Worm (Caenorhabditis elegans) whole organism, L3 larva: ENCODE data around the gene Y55D9A.2.

Experiments
- R02D3.7 ChIP-seq: fragments of 150-350 bp; optimal IDR thresholded peaks from 2 replicates; lab custom pipeline; 2014; ENCODE audit warnings: missing biosample characterization, missing genetic modification characterization
- aly-2 ChIP-seq: fragments of 150-350 bp; optimal IDR thresholded peaks from 2 replicates; lab custom pipeline; 2014; ENCODE audit warnings: missing biosample characterization, missing genetic modification characterization
- ceh-16 ChIP-seq: sonication (generic microtip); optimal IDR thresholded peaks from 2 replicates; lab custom pipeline; 2017; ENCODE audit warnings: missing biosample characterization, missing genetic modification characterization
- ceh-82 ChIP-seq: fragments of 150-350 bp; optimal IDR thresholded peaks from 2 replicates; lab custom pipeline; 2014; ENCODE audit warnings: missing biosample characterization, missing genetic modification characterization
- ceh-9 ChIP-seq: sonication (generic microtip); optimal IDR thresholded peaks from 2 replicates; lab custom pipeline; 2018; ENCODE audit warnings: missing biosample characterization, missing genetic modification characterization
- daf-12 ChIP-seq: fragments of 150-350 bp; optimal IDR thresholded peaks from 2 replicates; lab custom pipeline; 2014; ENCODE audit warnings: missing biosample characterization, missing genetic modification reagents, missing genetic modification characterization
- egl-27 ChIP-seq: sonication (generic microtip); optimal IDR thresholded peaks from 4 replicates; lab custom pipeline; 2017; ENCODE audit warnings: missing biosample characterization, missing genetic modification reagents, missing genetic modification characterization
- egl-5 ChIP-seq: fragments of 150-350 bp; optimal IDR thresholded peaks from 2 replicates; lab custom pipeline; 2017; ENCODE audit warnings: missing biosample characterization, missing genetic modification reagents, missing genetic modification characterization, inconsistent platforms
- elt-1 ChIP-seq: fragments of 150-350 bp; optimal IDR thresholded peaks from 2 replicates; lab custom pipeline; 2014; ENCODE audit warnings: missing biosample characterization, missing genetic modification characterization
- elt-2 ChIP-seq: sonication (generic microtip); optimal IDR thresholded peaks from 2 replicates; lab custom pipeline; 2016; ENCODE audit warnings: missing genetic modification reagents, mild to moderate bottlenecking, missing genetic modification characterization, missing compliant biosample characterization
- elt-3 ChIP-seq, 3 experiments: fragments of 150-350 bp in 1 of 3; sonication (generic microtip) in 2 of 3; optimal IDR thresholded peaks; 2 replicates in 2 of 3; 4 replicates in 1 of 3; lab custom pipeline; 2014 to 2017; ENCODE audit warnings: missing biosample characterization in 3 of 3, missing genetic modification characterization in 3 of 3
- fkh-10 ChIP-seq: sonication (generic microtip); optimal IDR thresholded peaks from 2 replicates; lab custom pipeline; 2017; ENCODE audit warnings: missing biosample characterization, missing genetic modification reagents, missing genetic modification characterization
- fkh-2 ChIP-seq: fragments of 150-350 bp; optimal IDR thresholded peaks from 2 replicates; lab custom pipeline; 2014; ENCODE audit warnings: missing biosample characterization, missing genetic modification reagents, missing genetic modification characterization
- hmg-11 ChIP-seq: sonication (generic microtip); optimal IDR thresholded peaks from 2 replicates; lab custom pipeline; 2016; ENCODE audit warnings: missing genetic modification characterization, missing compliant biosample characterization
- lin-15B ChIP-seq: fragments of 150-350 bp; optimal IDR thresholded peaks from 2 replicates; lab custom pipeline; 2014; ENCODE audit warnings: missing biosample characterization, missing genetic modification characterization
- lin-39 ChIP-seq: fragments of 150-350 bp; optimal IDR thresholded peaks from 2 replicates; lab custom pipeline; 2018; ENCODE audit warnings: missing biosample characterization, missing genetic modification reagents, missing genetic modification characterization
- lsy-12 ChIP-seq: sonication (generic microtip); optimal IDR thresholded peaks from 2 replicates; lab custom pipeline; 2016; ENCODE audit warnings: mild to moderate bottlenecking, missing genetic modification characterization, missing compliant biosample characterization
- nfya-1 ChIP-seq: sonication (generic microtip); optimal IDR thresholded peaks from 2 replicates; lab custom pipeline; 2017; ENCODE audit warnings: missing genetic modification characterization, mild to moderate bottlenecking, missing compliant biosample characterization, antibody characterized with exemption, moderate library complexity; ENCODE audit not compliant: insufficient read depth
- nhr-11 ChIP-seq: fragments of 150-350 bp; optimal IDR thresholded peaks from 2 replicates; lab custom pipeline; 2014; ENCODE audit warnings: missing biosample characterization, missing genetic modification characterization
- nhr-12 ChIP-seq: fragments of 150-350 bp; optimal IDR thresholded peaks from 2 replicates; lab custom pipeline; 2014; ENCODE audit warnings: missing biosample characterization, missing genetic modification characterization
- nhr-25 ChIP-seq: sonication (generic microtip); optimal IDR thresholded peaks from 2 replicates; lab custom pipeline; 2017; ENCODE audit warnings: missing biosample characterization, missing genetic modification characterization
- nhr-76 ChIP-seq: fragments of 150-350 bp; sonication (generic microtip); optimal IDR thresholded peaks from 5 replicates; lab custom pipeline; 2014; ENCODE audit warnings: missing biosample characterization, missing genetic modification characterization
- nhr-77 ChIP-seq: fragments of 150-350 bp; optimal IDR thresholded peaks from 2 replicates; lab custom pipeline; 2014; ENCODE audit warnings: missing biosample characterization, missing genetic modification characterization
- pha-4 ChIP-seq: fragments of 150-350 bp; optimal IDR thresholded peaks from 2 replicates; lab custom pipeline; 2014; ENCODE audit warnings: missing biosample characterization, missing genetic modification reagents, missing genetic modification characterization
- pqm-1 ChIP-seq: fragments of 150-350 bp; optimal IDR thresholded peaks from 2 replicates; lab custom pipeline; 2017; ENCODE audit warnings: missing biosample characterization, missing genetic modification characterization, inconsistent platforms
- skn-1 ChIP-seq: fragments of 150-350 bp; optimal IDR thresholded peaks from 2 replicates; lab custom pipeline; 2014; ENCODE audit warnings: missing biosample characterization, missing genetic modification characterization
- snpc-4 ChIP-seq: fragments of 150-350 bp; optimal IDR thresholded peaks from 2 replicates; lab custom pipeline; 2014; ENCODE audit warnings: missing biosample characterization, missing genetic modification characterization
- tbx-2 ChIP-seq: sonication (generic microtip); optimal IDR thresholded peaks from 2 replicates; lab custom pipeline; 2016; ENCODE audit warnings: mild to moderate bottlenecking, missing genetic modification characterization, missing compliant biosample characterization
- unc-62 ChIP-seq: fragments of 150-350 bp; sonication (generic microtip); optimal IDR thresholded peaks from 4 replicates; lab custom pipeline; 2014; ENCODE audit warnings: missing biosample characterization, missing genetic modification reagents, missing genetic modification characterization
- zag-1 ChIP-seq: fragments of 150-350 bp; optimal IDR thresholded peaks from 2 replicates; lab custom pipeline; 2014; ENCODE audit warnings: missing biosample characterization, missing genetic modification characterization
- ztf-4 ChIP-seq: fragments of 150-350 bp; optimal IDR thresholded peaks from 2 replicates; lab custom pipeline; 2014; ENCODE audit warnings: missing biosample characterization, missing genetic modification characterization

The Y55D9A.2 gene

DNA sequence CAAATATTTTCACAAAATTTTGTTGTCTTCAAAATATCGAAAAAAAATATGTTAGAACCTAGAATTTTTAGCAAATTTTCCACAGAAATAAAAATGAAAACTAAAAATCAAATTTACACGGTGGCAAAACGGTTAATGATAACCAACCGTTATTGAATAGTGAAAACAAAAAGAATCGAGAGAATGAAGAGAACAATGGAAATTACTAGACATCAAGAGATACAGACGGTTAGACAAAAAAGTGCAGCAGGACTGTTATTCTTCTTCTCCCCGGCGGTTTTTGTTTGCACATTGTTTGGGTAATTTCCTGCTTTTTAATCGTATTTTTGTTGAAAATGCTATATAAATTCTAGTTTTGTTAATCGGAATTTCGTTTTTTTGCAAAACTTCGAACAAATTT, 13.6 kb upstream of the Y55D9A.2 start:
- no peak for TF ChIP-seq pqm-1 (tag; lab: Kevin White, UChicago)
- TF ChIP-seq nhr-25 = no peak
- TF ChIP-seq elt-2 = peak; percentile 11
- TF ChIP-seq egl-5 (tag; lab: Kevin White, UChicago) = no peak
- TF ChIP-seq pha-4 (tag; lab: Kevin White, UChicago) = peak; percentile 61
- no peak for TF ChIP-seq nhr-12 (tag; lab: Kevin White, UChicago)
- TF ChIP-seq nfya-1 (tag; lab: Kevin White, UChicago) = peak; percentile 0
- no peak for TF ChIP-seq ceh-9 (tag; lab: Kevin White, UChicago)

DNA sequence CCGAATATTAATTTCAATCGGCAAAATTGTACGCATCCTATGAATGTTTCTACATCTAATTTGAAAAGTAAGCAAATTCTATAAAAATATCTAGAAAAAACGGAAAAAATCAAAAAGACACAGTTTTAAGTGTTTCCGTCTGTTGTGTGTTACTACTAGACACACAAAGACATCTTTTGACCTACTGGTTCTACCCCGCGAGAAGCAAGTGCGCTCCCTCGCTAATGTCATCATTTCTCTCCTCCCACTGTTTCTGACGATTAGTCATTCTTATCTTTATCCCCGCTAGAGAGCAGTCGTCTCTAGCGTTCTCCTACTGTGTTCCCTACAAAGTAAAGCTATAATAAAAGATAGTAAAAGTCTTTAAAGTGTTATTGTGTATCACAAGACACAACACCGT, 12.7 kb upstream of the Y55D9A.2 start:
- TF ChIP-seq unc-62 (GFP tag; lab: Kevin White, UChicago) (no peak), skn-1 (no peak), hmg-11 (tag; lab: Kevin White, UChicago) (no peak), nhr-12 (tag; lab: Kevin White, UChicago) (no peak), elt-3 (tag; optimal IDR thresholded peaks at IDR 0.05; lab: Kevin White, UChicago) (no peak), fkh-10 (no peak), pha-4 (tag; lab: Kevin White, UChicago) (no peak), elt-1 (tag; lab: Kevin White, UChicago) (no peak), ceh-82 (no peak), nhr-25 (no peak), nfya-1 (tag; lab: Kevin White, UChicago) (no peak), snpc-4 (no peak), nhr-11 (tag; lab: Kevin White, UChicago) (no peak), tbx-2 (tag; lab: Kevin White, UChicago) (no peak), lsy-12 (tag; lab: Kevin White, UChicago) (no peak), egl-27 (tag; lab: Kevin White, UChicago) (no peak), nhr-76 (no peak), lin-15B (tag; lab: Kevin White, UChicago) (no peak)

DNA sequence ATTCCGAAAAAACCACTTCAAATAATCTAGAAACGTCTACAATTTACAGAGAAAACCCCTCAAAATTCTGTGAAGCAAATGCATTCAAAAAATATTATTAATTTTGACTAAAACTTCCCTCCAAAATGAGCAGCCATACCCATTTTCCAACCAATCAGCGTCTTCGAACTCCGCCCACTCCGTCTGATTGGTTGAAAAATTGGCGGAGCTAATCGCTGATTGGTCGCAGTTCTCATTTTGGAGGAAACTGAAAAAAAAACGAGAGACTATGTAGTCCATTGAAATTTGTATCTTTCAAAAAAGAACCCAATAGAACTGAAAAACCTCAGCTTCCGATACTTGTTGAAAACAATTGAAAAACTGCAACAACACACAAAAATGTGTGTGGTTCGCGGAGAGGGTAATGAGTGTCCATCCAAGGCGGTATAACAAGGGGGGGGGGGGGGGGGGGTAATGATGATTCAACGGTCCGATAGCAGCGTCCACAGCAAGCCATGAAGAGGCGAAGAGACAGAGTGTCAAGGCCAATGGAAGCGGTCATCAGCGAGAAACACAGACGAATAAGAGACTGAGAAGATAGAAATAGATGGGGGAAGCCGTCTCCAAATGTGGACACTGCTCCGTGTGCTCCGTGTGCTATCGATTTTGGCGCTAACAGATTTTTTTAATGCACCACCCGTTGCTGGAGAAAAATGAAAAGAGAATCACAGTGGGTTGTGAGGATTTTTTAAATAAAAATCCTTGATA, 11.9 kb upstream of the Y55D9A.2 start:
- no peak for TF ChIP-seq ceh-16 (tag; lab: Kevin White, UChicago)
- no peak for TF ChIP-seq unc-62 (GFP tag; lab: Kevin White, UChicago)
- no peak for TF ChIP-seq daf-12 (tag; lab: Kevin White, UChicago)
- no peak for TF ChIP-seq lin-15B (tag; lab: Kevin White, UChicago)
- TF ChIP-seq nfya-1 (tag; lab: Kevin White, UChicago) = peak; percentile 97
- peak; percentile 54 for TF ChIP-seq hmg-11 (tag; lab: Kevin White, UChicago)
- TF ChIP-seq lin-39 (tag; lab: Kevin White, UChicago) = peak; percentile 50

DNA sequence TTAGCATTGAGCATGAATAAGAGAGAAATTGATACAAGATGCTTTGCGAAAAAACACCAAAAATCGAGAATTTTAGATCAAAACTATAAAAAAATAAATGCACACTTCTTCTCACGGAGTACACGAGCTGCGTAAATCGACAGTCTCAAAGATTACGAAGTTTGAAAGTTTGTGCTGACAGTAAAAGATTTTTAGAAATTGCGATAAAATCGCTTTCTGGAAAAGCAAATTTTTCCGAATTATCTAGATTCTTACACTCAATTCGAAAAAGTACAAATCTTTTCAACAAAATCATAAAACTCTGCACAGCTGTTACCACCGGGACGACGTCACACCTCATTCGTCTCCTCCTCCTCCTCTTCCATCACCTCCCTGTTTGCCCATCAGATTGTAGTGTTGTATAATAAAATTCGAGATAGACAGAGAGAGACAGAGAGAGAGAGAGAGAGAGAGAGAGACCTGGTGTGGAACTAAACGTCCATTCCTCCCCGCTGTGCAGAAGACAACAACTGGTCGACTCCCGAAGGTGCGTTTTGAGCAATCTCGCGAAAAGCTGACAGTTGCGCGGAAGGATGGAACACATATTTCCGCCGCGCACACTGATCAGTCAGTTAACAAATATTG, 10.0 kb upstream of the Y55D9A.2 start:
- TF ChIP-seq nhr-25 (no peak), nfya-1 (tag; lab: Kevin White, UChicago) (peak; percentile 15), R02D3.7 (tag; lab: Kevin White, UChicago) (no peak), fkh-2 (no peak), aly-2 (no peak), nhr-77 (tag; lab: Kevin White, UChicago) (no peak), elt-1 (tag; lab: Kevin White, UChicago) (no peak), fkh-10 (no peak), egl-5 (tag; lab: Kevin White, UChicago) (peak; percentile 82)
- TF ChIP-seq, all 47 proteins: peak for 2

DNA sequence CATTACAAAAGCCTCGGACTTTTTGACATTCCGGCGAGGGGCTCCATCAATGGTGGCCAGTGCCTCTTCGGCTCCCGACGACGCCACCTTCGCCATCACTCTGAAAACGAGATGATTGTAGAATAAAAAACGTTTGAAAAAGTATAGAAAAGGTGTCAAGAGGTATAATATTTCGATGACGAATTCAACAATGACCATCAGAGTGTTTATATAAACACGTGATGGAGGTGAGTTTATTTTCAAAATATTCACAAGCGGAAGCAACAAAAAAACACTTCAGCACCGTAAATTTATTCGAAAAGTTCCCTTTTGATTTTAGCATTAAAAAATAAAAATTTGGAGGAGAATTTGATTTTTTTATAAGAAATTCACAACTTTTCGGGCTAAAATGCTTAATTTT, 9.4 kb upstream of the Y55D9A.2 start, which contains the start of gene efa-6:
Gene efa-6 (minus strand): TSS at position 101 of the 400 bp plus-strand sequence.
- TF ChIP-seq pha-4 (tag; lab: Kevin White, UChicago) (no peak), zag-1 (tag; lab: Kevin White, UChicago) (no peak), ztf-4 (tag; lab: Kevin White, UChicago) (no peak)
